Worm (Caenorhabditis elegans) whole organism, L2 larva: Measurements from ENCODE around the gene nhr-132.

Source experiments
- F13H6.1 ChIP-seq: sonication (generic microtip); optimal IDR thresholded peaks from 2 replicates; lab custom pipeline; 2016; ENCODE audit warnings: missing genetic modification characterization, missing compliant biosample characterization
- aly-2 ChIP-seq: fragments of 150-350 bp; optimal IDR thresholded peaks from 2 replicates; lab custom pipeline; 2014; ENCODE audit warnings: missing biosample characterization, missing genetic modification characterization
- ceh-82 ChIP-seq: fragments of 150-350 bp; optimal IDR thresholded peaks from 2 replicates; lab custom pipeline; 2014; ENCODE audit warnings: missing biosample characterization, missing genetic modification characterization
- crh-2 ChIP-seq: sonication (generic microtip); optimal IDR thresholded peaks from 2 replicates; lab custom pipeline; 2017; ENCODE audit warnings: missing biosample characterization, missing genetic modification characterization
- nhr-11 ChIP-seq: fragments of 150-350 bp; optimal IDR thresholded peaks from 2 replicates; lab custom pipeline; 2014; ENCODE audit warnings: missing biosample characterization, missing genetic modification characterization
- nhr-12 ChIP-seq: fragments of 150-350 bp; optimal IDR thresholded peaks from 2 replicates; lab custom pipeline; 2014; ENCODE audit warnings: missing biosample characterization, missing genetic modification characterization
- nhr-237 ChIP-seq: fragments of 150-350 bp; optimal IDR thresholded peaks from 2 replicates; lab custom pipeline; 2014; ENCODE audit warnings: missing biosample characterization, missing genetic modification characterization
- nhr-77 ChIP-seq: fragments of 150-350 bp; optimal IDR thresholded peaks from 2 replicates; lab custom pipeline; 2014; ENCODE audit warnings: missing biosample characterization, missing genetic modification characterization
- unc-62 ChIP-seq: fragments of 150-350 bp; optimal IDR thresholded peaks from 2 replicates; lab custom pipeline; 2014; ENCODE audit warnings: missing biosample characterization, missing genetic modification reagents, missing genetic modification characterization
- ztf-11 ChIP-seq: sonication (generic microtip); optimal IDR thresholded peaks from 2 replicates; lab custom pipeline; 2017; ENCODE audit warnings: missing biosample characterization, missing genetic modification characterization

DNA sequence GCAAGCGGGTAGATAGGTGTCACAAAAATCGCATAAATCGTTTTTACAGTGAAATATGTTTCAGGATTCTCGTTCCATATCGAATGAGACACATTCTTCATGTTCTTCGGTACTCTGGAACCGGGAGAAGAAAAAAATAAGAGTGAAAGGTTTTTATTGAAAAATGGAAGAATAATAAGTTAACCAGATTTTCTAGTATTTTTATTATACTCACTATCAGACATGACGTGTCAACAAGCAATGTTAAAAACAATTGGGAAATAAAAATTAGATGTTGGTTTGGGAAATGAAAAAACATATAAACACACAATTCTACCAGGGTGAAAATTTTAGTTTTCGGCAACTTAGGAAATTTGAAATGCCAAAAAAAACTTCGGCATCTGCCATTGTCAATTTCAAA, 21.8 kb upstream of the nhr-132 start, which contains the start of gene srh-37:
- TF ChIP-seq ztf-11 (tag; lab: Kevin White, UChicago) (no peak), aly-2 (tag; lab: Kevin White, UChicago) (no peak), unc-62 (GFP tag; lab: Kevin White, UChicago) (no peak), F13H6.1 (tag; lab: Kevin White, UChicago) (no peak), nhr-12 (no peak), nhr-77 (tag; lab: Kevin White, UChicago) (no peak), ceh-82 (tag; lab: Kevin White, UChicago) (no peak), nhr-237 (tag; lab: Kevin White, UChicago) (no peak), crh-2 (tag; lab: Kevin White, UChicago) (no peak), nhr-11 (tag; lab: Kevin White, UChicago) (no peak)
